Fruit fly (Drosophila melanogaster) whole organism, embryonic: ENCODE results near the gene Arl6IP1.

Experiments used
- CG10209 ChIP-seq: fragments of 200-800 bp; sonication (Bioruptor generic); optimal IDR thresholded peaks from 3 replicates; lab custom pipeline; 2017; ENCODE audit warnings: missing biosample characterization, mild to moderate bottlenecking, missing genetic modification characterization, missing genetic modification reagents
- CG11093 ChIP-seq: fragments of 200-800 bp; sonication (Bioruptor generic); IDR thresholded peaks from 3 replicates; pipeline ENCODE4 v1.3.6; 2022; ENCODE audit warnings: missing biosample characterization, missing genetic modification characterization
- CG18011 ChIP-seq: fragments of 200-800 bp; sonication (Bioruptor generic); optimal IDR thresholded peaks from 2 replicates; lab custom pipeline; 2017; ENCODE audit warnings: missing biosample characterization, missing genetic modification characterization, mild to moderate bottlenecking, moderate library complexity, missing genotype
- CG3281 ChIP-seq: fragments of 200-800 bp; sonication (Bioruptor generic); optimal IDR thresholded peaks from 3 replicates; lab custom pipeline; 2017; ENCODE audit warnings: missing biosample characterization, mild to moderate bottlenecking, missing genetic modification characterization
- CG4820 ChIP-seq: fragments of 200-800 bp; sonication (Bioruptor generic); optimal IDR thresholded peaks from 3 replicates; lab custom pipeline; 2016; ENCODE audit warnings: missing biosample characterization, missing genetic modification characterization
- CG7745 ChIP-seq: fragments of 200-800 bp; sonication (Bioruptor generic); optimal IDR thresholded peaks from 2 replicates; lab custom pipeline; 2018; ENCODE audit warnings: missing biosample characterization, mild to moderate bottlenecking, missing genetic modification characterization, moderate library complexity
- Sox102F ChIP-seq: fragments of 200-800 bp; sonication (Bioruptor generic); optimal IDR thresholded peaks from 2 replicates; lab custom pipeline; 2018; ENCODE audit warnings: missing biosample characterization, mild to moderate bottlenecking, missing genetic modification characterization, moderate library complexity
- Xbp1 ChIP-seq: fragments of 200-800 bp; sonication (Bioruptor generic); optimal IDR thresholded peaks from 3 replicates; lab custom pipeline; 2016; ENCODE audit warnings: missing biosample characterization, mild to moderate bottlenecking, missing genetic modification characterization
- caup ChIP-seq: fragments of 200-800 bp; sonication (Bioruptor generic); optimal IDR thresholded peaks from 3 replicates; lab custom pipeline; 2017; ENCODE audit warnings: missing biosample characterization, mild to moderate bottlenecking, missing genetic modification characterization, moderate library complexity; ENCODE audit not compliant: severe bottlenecking
- chinmo ChIP-seq: fragments of 200-800 bp; sonication (Bioruptor generic); IDR thresholded peaks from 4 replicates; pipeline ENCODE4 v1.3.6; 2022; ENCODE audit warnings: missing biosample characterization, missing genetic modification characterization; ENCODE audit not compliant: partially characterized antibody
- grn ChIP-seq: fragments of 200-800 bp; sonication (Bioruptor generic); optimal IDR thresholded peaks from 3 replicates; lab custom pipeline; 2017; ENCODE audit warnings: missing biosample characterization, missing genetic modification characterization
- p53 ChIP-seq: fragments of 200-800 bp; sonication (Bioruptor generic); optimal IDR thresholded peaks from 2 replicates; lab custom pipeline; 2016; ENCODE audit warnings: missing biosample characterization, missing genetic modification characterization

DNA sequence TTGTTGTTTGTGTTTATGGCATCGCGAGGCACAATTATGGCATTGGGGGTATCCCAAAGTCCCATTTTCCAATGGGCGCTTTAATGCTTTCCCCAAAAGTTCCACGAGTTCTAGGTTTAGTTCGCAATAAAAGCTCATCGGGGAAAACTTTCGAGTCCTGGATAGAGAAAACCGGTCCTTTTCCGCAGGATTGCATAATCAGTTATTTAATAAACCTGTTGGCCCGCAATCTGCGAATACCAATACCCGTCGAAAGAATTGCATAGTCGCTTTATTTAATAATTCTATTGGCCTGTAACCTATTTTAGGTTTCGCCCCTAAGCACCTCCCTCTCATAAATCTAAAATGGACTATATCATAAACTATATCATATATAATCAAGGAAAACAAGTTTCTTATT, 37.5 kb upstream of the Arl6IP1 start:
- TF ChIP-seq CG7745 (tag; lab: Kevin White, UChicago) = no peak
- no peak for TF ChIP-seq CG4820 (GFP tag; lab: Kevin White, UChicago)
- no peak for TF ChIP-seq p53 (GFP tag; lab: Kevin White, UChicago)
- TF ChIP-seq caup (GFP tag; lab: Kevin White, UChicago) = no peak
- no peak for TF ChIP-seq CG3281 (GFP tag; lab: Kevin White, UChicago)
- TF ChIP-seq CG18011 (GFP tag; lab: Kevin White, UChicago) = no peak
- no peak for TF ChIP-seq CG11093 (GFP tag; lab: Robert Waterston, UW)
- TF ChIP-seq CG10209 (GFP tag; lab: Kevin White, UChicago) = no peak
- no peak for TF ChIP-seq grn (GFP tag; lab: Kevin White, UChicago)
- TF ChIP-seq Sox102F (GFP tag; lab: Kevin White, UChicago) = no peak
- TF ChIP-seq Xbp1 = no peak
- no peak for TF ChIP-seq chinmo (GFP tag; lab: Robert Waterston, UW)
